Fruit fly (Drosophila melanogaster): Measurements from ENCODE around the gene Ubx.

DNA sequence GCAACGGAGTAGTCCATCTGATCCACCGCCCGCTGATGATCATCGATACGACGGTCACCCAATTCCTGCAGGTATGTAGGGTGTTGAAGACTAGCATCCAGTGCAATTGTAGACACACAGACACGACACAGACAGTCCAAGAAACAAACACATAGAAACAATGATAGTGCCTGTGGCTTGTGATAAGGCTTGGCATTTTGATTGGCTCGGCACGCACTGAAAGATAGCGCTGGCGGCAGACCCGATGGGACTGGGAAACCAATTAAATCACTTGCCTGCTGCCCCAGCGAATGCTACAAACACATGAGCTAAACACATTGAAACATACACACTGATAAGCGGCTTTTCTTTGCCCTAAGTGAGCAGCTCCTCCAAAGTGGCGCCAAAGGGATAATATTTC lies 101.5 kb downstream of the Ubx start:
- TF ChIP-seq CG8478 (optimal IDR thresholded peaks at IDR 0.05) (no peak), CTCF (optimal IDR thresholded peaks at IDR 0.05) (no peak)
